Worm (Caenorhabditis elegans) whole organism, L1 larva: ENCODE results near the gene F53F8.6.

Experiments
- C04F5.9 ChIP-seq: sonication (generic microtip); optimal IDR thresholded peaks from 2 replicates; lab custom pipeline; 2016; ENCODE audit warnings: missing genetic modification characterization, missing compliant biosample characterization
- C16A3.4 ChIP-seq: fragments of 150-350 bp; optimal IDR thresholded peaks from 2 replicates; lab custom pipeline; 2014; ENCODE audit warnings: missing biosample characterization, missing genetic modification characterization
- Y116A8C.19 ChIP-seq: sonication (generic microtip); optimal IDR thresholded peaks from 2 replicates; lab custom pipeline; 2016; ENCODE audit warnings: missing compliant biosample characterization, missing genetic modification characterization, borderline replicate concordance
- aha-1 ChIP-seq: fragments of 150-350 bp; optimal IDR thresholded peaks from 2 replicates; lab custom pipeline; 2014; ENCODE audit warnings: missing biosample characterization, missing genetic modification characterization
- ama-1 ChIP-seq: fragments of 150-350 bp; optimal IDR thresholded peaks from 2 replicates; lab custom pipeline; 2014
- blmp-1 ChIP-seq: fragments of 150-350 bp; optimal IDR thresholded peaks from 2 replicates; lab custom pipeline; 2014; ENCODE audit warnings: missing biosample characterization, missing genetic modification characterization
- ceh-8 ChIP-seq: fragments of 200-800 bp; sonication (Bioruptor generic); optimal IDR thresholded peaks from 2 replicates; lab custom pipeline; 2018; ENCODE audit warnings: mild to moderate bottlenecking, missing genetic modification characterization, moderate library complexity, missing compliant biosample characterization
- ceh-88 ChIP-seq: fragments of 200-800 bp; sonication (Bioruptor generic); IDR thresholded peaks from 2 replicates; pipeline ENCODE4 v1.3.6; 2022; ENCODE audit warnings: missing genetic modification characterization, missing compliant biosample characterization
- ces-1 ChIP-seq: fragments of 150-350 bp; optimal IDR thresholded peaks from 2 replicates; lab custom pipeline; 2014; ENCODE audit warnings: missing biosample characterization, missing genetic modification reagents, missing genetic modification characterization
- dpl-1 ChIP-seq, 3 experiments: fragments of 150-350 bp in 2 of 3; sonication (generic microtip) in 1 of 3; optimal IDR thresholded peaks; 2 replicates each; lab custom pipeline; 2014 to 2017; ENCODE audit warnings: missing biosample characterization in 3 of 3, missing genetic modification characterization in 3 of 3, missing genetic modification reagents in 3 of 3
- efl-1 ChIP-seq, 4 experiments: fragments of 150-350 bp; optimal IDR thresholded peaks in 3 of 4; peaks in 1 of 4; 1 replicate in 1 of 4; 2 replicates in 3 of 4; lab custom pipeline; 2014; ENCODE audit warnings: missing biosample characterization in 2 of 4, missing genetic modification characterization in 2 of 4, missing genetic modification reagents in 2 of 4
- efl-3 ChIP-seq: fragments of 200-800 bp; sonication (Bioruptor generic); optimal IDR thresholded peaks from 2 replicates; lab custom pipeline; 2018; ENCODE audit warnings: mild to moderate bottlenecking, missing genetic modification characterization, missing compliant biosample characterization
- egl-13 ChIP-seq: sonication (generic microtip); optimal IDR thresholded peaks from 2 replicates; lab custom pipeline; 2016; ENCODE audit warnings: missing genotype, missing genetic modification reagents, missing genetic modification characterization, missing compliant biosample characterization
- egl-27 ChIP-seq, 2 experiments: fragments of 150-350 bp in 1 of 2; sonication (generic microtip); optimal IDR thresholded peaks; 3 replicates each; lab custom pipeline; 2017 to 2018; ENCODE audit warnings: missing biosample characterization in 2 of 2, missing genetic modification characterization in 2 of 2, missing genetic modification reagents in 2 of 2
- elt-2 ChIP-seq: sonication (generic microtip); optimal IDR thresholded peaks from 2 replicates; lab custom pipeline; 2016; ENCODE audit warnings: missing genetic modification characterization, mild to moderate bottlenecking, inconsistent platforms, missing compliant biosample characterization, missing genetic modification reagents
- elt-3 ChIP-seq, 6 experiments: fragments of 150-350 bp in 1 of 6; sonication (generic microtip); optimal IDR thresholded peaks; 2 replicates each; lab custom pipeline; 2017 to 2018; ENCODE audit warnings: missing biosample characterization in 6 of 6, missing genetic modification characterization in 6 of 6, inconsistent platforms in 1 of 6
- fkh-4 ChIP-seq: sonication (generic microtip); optimal IDR thresholded peaks from 2 replicates; lab custom pipeline; 2016; ENCODE audit warnings: missing compliant biosample characterization, missing genetic modification characterization, borderline replicate concordance
- hlh-4 ChIP-seq: sonication (generic microtip); optimal IDR thresholded peaks from 2 replicates; lab custom pipeline; 2016; ENCODE audit warnings: mild to moderate bottlenecking, missing genetic modification characterization, missing compliant biosample characterization
- irx-1 ChIP-seq: sonication (generic microtip); optimal IDR thresholded peaks from 2 replicates; lab custom pipeline; 2016; ENCODE audit warnings: missing genetic modification characterization, missing compliant biosample characterization
- isw-1 ChIP-seq: fragments of 200-800 bp; sonication (Bioruptor generic); IDR thresholded peaks from 2 replicates; pipeline ENCODE4 v1.3.6; 2022; ENCODE audit warnings: missing genetic modification characterization, missing compliant biosample characterization
- jun-1 ChIP-seq: fragments of 150-350 bp; optimal IDR thresholded peaks from 2 replicates; lab custom pipeline; 2014; ENCODE audit warnings: missing biosample characterization, missing genetic modification reagents, missing genetic modification characterization
- lin-13 ChIP-seq: fragments of 150-350 bp; optimal IDR thresholded peaks from 2 replicates; lab custom pipeline; 2014; ENCODE audit warnings: missing biosample characterization, missing genetic modification reagents, missing genetic modification characterization
- lin-14 ChIP-seq: fragments of 200-800 bp; sonication (Bioruptor generic); optimal IDR thresholded peaks from 2 replicates; lab custom pipeline; 2018; ENCODE audit warnings: mild to moderate bottlenecking, missing genetic modification characterization, moderate library complexity, missing compliant biosample characterization
- lin-35 ChIP-seq, 2 experiments: fragments of 150-350 bp; optimal IDR thresholded peaks; 2 replicates each; lab custom pipeline; 2014; ENCODE audit warnings: missing biosample characterization in 2 of 2, missing genetic modification characterization in 2 of 2, missing genetic modification reagents in 2 of 2
- lsy-2 ChIP-seq, 2 experiments: fragments of 150-350 bp; optimal IDR thresholded peaks; 2 replicates each; lab custom pipeline; 2014; ENCODE audit warnings: missing biosample characterization in 2 of 2, missing genetic modification characterization in 2 of 2
- mdl-1 ChIP-seq, 2 experiments: fragments of 150-350 bp; optimal IDR thresholded peaks; 2 replicates each; lab custom pipeline; 2014 to 2017; ENCODE audit warnings: missing biosample characterization in 2 of 2, missing genetic modification characterization in 2 of 2, inconsistent platforms in 1 of 2
- nhr-11 ChIP-seq: fragments of 150-350 bp; optimal IDR thresholded peaks from 2 replicates; lab custom pipeline; 2014; ENCODE audit warnings: missing biosample characterization, missing genetic modification characterization
- nhr-12 ChIP-seq: sonication (generic microtip); optimal IDR thresholded peaks from 2 replicates; lab custom pipeline; 2017; ENCODE audit warnings: missing biosample characterization, missing genetic modification characterization
- nhr-19 ChIP-seq: fragments of 200-800 bp; sonication (Bioruptor generic); conservative IDR thresholded peaks from 2 replicates; pipeline ENCODE4 v1.3.6; 2022; ENCODE audit warnings: missing genetic modification characterization, missing compliant biosample characterization
- nhr-20 ChIP-seq: sonication (generic microtip); optimal IDR thresholded peaks from 2 replicates; lab custom pipeline; 2016; ENCODE audit warnings: mild to moderate bottlenecking, missing genetic modification characterization, missing compliant biosample characterization
- nhr-28 ChIP-seq: fragments of 150-350 bp; optimal IDR thresholded peaks from 2 replicates; lab custom pipeline; 2014; ENCODE audit warnings: missing biosample characterization, missing genetic modification characterization
- nhr-47 ChIP-seq: sonication (generic microtip); optimal IDR thresholded peaks from 2 replicates; lab custom pipeline; 2016; ENCODE audit warnings: mild to moderate bottlenecking, missing genetic modification characterization, moderate library complexity, missing compliant biosample characterization
- nhr-71 ChIP-seq: sonication (generic microtip); optimal IDR thresholded peaks from 2 replicates; lab custom pipeline; 2016; ENCODE audit warnings: mild to moderate bottlenecking, missing genetic modification characterization, moderate library complexity, missing compliant biosample characterization
- nhr-76 ChIP-seq: sonication (generic microtip); optimal IDR thresholded peaks from 2 replicates; lab custom pipeline; 2017; ENCODE audit warnings: missing biosample characterization, missing genetic modification characterization
- nhr-77 ChIP-seq: fragments of 150-350 bp; optimal IDR thresholded peaks from 2 replicates; lab custom pipeline; 2014; ENCODE audit warnings: missing biosample characterization, missing genetic modification characterization
- nhr-85 ChIP-seq: sonication (generic microtip); peaks from one replicate; lab custom pipeline; 2016; ENCODE audit warnings: missing genetic modification characterization, inconsistent platforms, missing compliant biosample characterization
- nhr-90 ChIP-seq: sonication (generic microtip); optimal IDR thresholded peaks from 2 replicates; lab custom pipeline; 2016; ENCODE audit warnings: mild to moderate bottlenecking, missing genetic modification characterization, missing compliant biosample characterization; ENCODE audit not compliant: poor library complexity
- pag-3 ChIP-seq: sonication (generic microtip); optimal IDR thresholded peaks from 2 replicates; lab custom pipeline; 2017; ENCODE audit warnings: missing genetic modification characterization, mild to moderate bottlenecking, missing compliant biosample characterization, antibody characterized with exemption, borderline replicate concordance; ENCODE audit not compliant: insufficient read depth
- rnt-1 ChIP-seq: sonication (generic microtip); optimal IDR thresholded peaks from 2 replicates; lab custom pipeline; 2016; ENCODE audit warnings: mild to moderate bottlenecking, missing genetic modification characterization, moderate library complexity, missing compliant biosample characterization
- skn-1 ChIP-seq: fragments of 150-350 bp; optimal IDR thresholded peaks from 2 replicates; lab custom pipeline; 2014; ENCODE audit warnings: missing biosample characterization, missing genetic modification characterization
- snu-23 ChIP-seq: sonication (generic microtip); optimal IDR thresholded peaks from 2 replicates; lab custom pipeline; 2016; ENCODE audit warnings: missing genetic modification characterization, missing compliant biosample characterization
- sup-37 ChIP-seq: fragments of 200-800 bp; sonication (Bioruptor generic); optimal IDR thresholded peaks from 2 replicates; lab custom pipeline; 2018; ENCODE audit warnings: mild to moderate bottlenecking, missing genetic modification characterization, missing compliant biosample characterization
- tbx-2 ChIP-seq: sonication (generic microtip); optimal IDR thresholded peaks from 2 replicates; lab custom pipeline; 2016; ENCODE audit warnings: missing genetic modification characterization, missing compliant biosample characterization
- unc-130 ChIP-seq: fragments of 150-350 bp; optimal IDR thresholded peaks from 2 replicates; lab custom pipeline; 2017; ENCODE audit warnings: missing biosample characterization, missing genetic modification characterization, inconsistent platforms
- vab-15 ChIP-seq: sonication (generic microtip); optimal IDR thresholded peaks from 2 replicates; lab custom pipeline; 2017; ENCODE audit warnings: missing genotype, mild to moderate bottlenecking, missing genetic modification characterization, missing compliant biosample characterization
- xbp-1 ChIP-seq: sonication (generic microtip); optimal IDR thresholded peaks from 2 replicates; lab custom pipeline; 2016; ENCODE audit warnings: missing genetic modification characterization, missing compliant biosample characterization
- zag-1 ChIP-seq: fragments of 150-350 bp; optimal IDR thresholded peaks from 2 replicates; lab custom pipeline; 2014; ENCODE audit warnings: missing biosample characterization, missing genetic modification characterization
- zip-4 ChIP-seq: fragments of 200-800 bp; sonication (Bioruptor generic); optimal IDR thresholded peaks from 2 replicates; lab custom pipeline; 2018; ENCODE audit warnings: mild to moderate bottlenecking, missing genetic modification characterization, moderate library complexity, missing compliant biosample characterization
- ztf-4 ChIP-seq: fragments of 150-350 bp; optimal IDR thresholded peaks from 2 replicates; lab custom pipeline; 2014; ENCODE audit warnings: missing biosample characterization, missing genetic modification characterization

The F53F8.6 gene

ce11 chrV:20711733-20712132 lies 7.7 kb downstream of the F53F8.6 start (continued):
- TF ChIP-seq sup-37 (GFP tag; lab: Kevin White, UChicago), result no peak
- TF ChIP-seq skn-1, result peak; percentile 44
- TF ChIP-seq lin-13 (GFP tag; lab: Kevin White, UChicago), result peak; percentile 37
- no peak for TF ChIP-seq hlh-4 (tag; lab: Kevin White, UChicago)
- TF ChIP-seq nhr-28 (tag; lab: Kevin White, UChicago), result no peak
- peak; percentile 16 to 64 for TF ChIP-seq lsy-2 (tag; optimal IDR thresholded peaks at IDR 0.05; lab: Kevin White, UChicago)
- no peak for TF ChIP-seq nhr-12 (tag; lab: Kevin White, UChicago)
- TF ChIP-seq ama-1 (lab: Kevin White, UChicago), result peak; percentile 23
- peak; percentile 18 for TF ChIP-seq egl-13 (tag; lab: Kevin White, UChicago)
- peak in 2 of 3 experiments; percentile 2 to 4 for TF ChIP-seq dpl-1 (GFP tag; optimal IDR thresholded peaks at IDR 0.05; lab: Kevin White, UChicago)
- TF ChIP-seq nhr-11, result no peak
- no peak for TF ChIP-seq isw-1
- no peak for TF ChIP-seq ceh-8 (GFP tag; lab: Kevin White, UChicago)
- TF ChIP-seq nhr-77 (tag; lab: Kevin White, UChicago), result no peak
- no peak for TF ChIP-seq jun-1 (tag; lab: Kevin White, UChicago)
- no peak for TF ChIP-seq efl-3 (GFP tag; lab: Kevin White, UChicago)
- peak; percentile 72 for TF ChIP-seq lin-14 (GFP tag; lab: Kevin White, UChicago)
- TF ChIP-seq xbp-1 (tag; lab: Kevin White, UChicago), result peak; percentile 20
- TF ChIP-seq ceh-88, result no peak
- no peak for TF ChIP-seq elt-3 (tag; optimal IDR thresholded peaks at IDR 0.05; lab: Kevin White, UChicago)
- peak; percentile 14 for TF ChIP-seq fkh-4 (tag; lab: Kevin White, UChicago)
- peak; percentile 74 for TF ChIP-seq ztf-4 (tag; lab: Kevin White, UChicago)
- peak; percentile 40 for TF ChIP-seq C16A3.4 (tag; lab: Kevin White, UChicago)
- no peak for TF ChIP-seq egl-27 (tag; optimal IDR thresholded peaks at IDR 0.05; lab: Kevin White, UChicago)
- peak; percentile 66 for TF ChIP-seq snu-23 (GFP tag; lab: Kevin White, UChicago)
- TF ChIP-seq ces-1 (GFP tag; lab: Kevin White, UChicago), result no peak
- no peak for TF ChIP-seq zag-1 (tag; lab: Kevin White, UChicago)
- no peak for TF ChIP-seq aha-1
- no peak for TF ChIP-seq nhr-76
- TF ChIP-seq tbx-2 (tag; lab: Kevin White, UChicago), result peak; percentile 34
- TF ChIP-seq vab-15 (tag; lab: Kevin White, UChicago), result no peak
- TF ChIP-seq zip-4 (GFP tag; lab: Kevin White, UChicago), result peak; percentile 59

DNA sequence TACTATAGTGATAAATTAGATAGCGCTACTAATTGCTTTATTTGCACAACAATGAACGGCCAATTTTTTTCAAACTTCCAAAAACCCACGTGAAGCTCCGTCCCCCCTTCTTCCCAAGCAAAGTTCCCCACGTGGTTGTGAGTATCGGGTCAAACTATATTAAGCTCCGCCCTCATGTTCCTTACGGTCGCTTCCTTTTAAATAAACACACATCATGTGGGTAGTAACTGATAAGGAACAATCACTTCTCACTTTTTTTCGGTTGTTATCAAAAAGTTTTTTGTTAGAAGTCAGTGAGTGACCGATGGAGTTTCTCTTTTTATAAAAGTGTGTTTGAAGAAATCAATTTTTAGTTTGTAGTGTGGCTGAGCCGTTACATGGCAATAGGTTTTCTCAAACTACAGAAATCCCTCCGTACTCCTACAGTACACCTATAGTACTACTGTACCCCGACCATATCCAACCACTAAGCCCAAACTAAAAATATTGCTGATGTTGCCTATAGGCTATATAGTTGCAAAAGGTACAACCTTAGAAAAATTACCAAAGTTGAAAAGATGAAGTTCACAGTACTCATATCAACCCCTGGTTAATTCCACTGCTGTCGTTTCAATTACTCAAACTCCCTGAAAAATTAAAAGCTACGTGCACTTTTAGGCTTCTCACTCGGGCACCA lies 8.4 kb downstream of the F53F8.6 start:
- peak; percentile 50 for TF ChIP-seq blmp-1
- TF ChIP-seq nhr-47 (tag; lab: Kevin White, UChicago), result no peak
- TF ChIP-seq aha-1, result peak; percentile 40
- peak; percentile 9 for TF ChIP-seq unc-130 (tag; lab: Kevin White, UChicago)
- peak in 1 of 2 experiments; percentile 93 for TF ChIP-seq mdl-1 (tag; optimal IDR thresholded peaks at IDR 0.05; lab: Kevin White, UChicago)
- TF ChIP-seq lin-35 (GFP tag; optimal IDR thresholded peaks at IDR 0.05; lab: Kevin White, UChicago), result peak in 1 of 2 experiments; percentile 78
- peak in 2 of 6 experiments; percentile 71 to 77 for TF ChIP-seq elt-3 (tag; optimal IDR thresholded peaks at IDR 0.05; lab: Kevin White, UChicago)
- TF ChIP-seq nhr-90 (tag; lab: Kevin White, UChicago), result peak; percentile 54
- no peak for TF ChIP-seq Y116A8C.19
- TF ChIP-seq dpl-1 (GFP tag; optimal IDR thresholded peaks at IDR 0.05; lab: Kevin White, UChicago), result peak in 1 of 3 experiments; percentile 1
- TF ChIP-seq lsy-2 (tag; optimal IDR thresholded peaks at IDR 0.05; lab: Kevin White, UChicago), result peak in 1 of 2 experiments; percentile 23
- TF ChIP-seq tbx-2 (tag; lab: Kevin White, UChicago), result peak; percentile 20
- peak; percentile 37 for TF ChIP-seq nhr-71 (tag; lab: Kevin White, UChicago)
- TF ChIP-seq C04F5.9 (tag; lab: Kevin White, UChicago), result peak; percentile 10
- peak; percentile 66 for TF ChIP-seq nhr-19 (GFP tag; lab: Robert Waterston, UW)
- peak; percentile 94 for TF ChIP-seq elt-2 (tag; lab: Kevin White, UChicago)
- TF ChIP-seq efl-1 (optimal IDR thresholded peaks at IDR 0.05; lab: Kevin White, UChicago), result peak in 1 of 2 experiments; percentile 3
- TF ChIP-seq efl-1 (GFP tag; optimal IDR thresholded peaks at IDR 0.05 in 1 of 2; lab: Kevin White, UChicago), result peak in 1 of 2 experiments; percentile 92
- no peak for TF ChIP-seq vab-15 (tag; lab: Kevin White, UChicago)
- TF ChIP-seq nhr-85 (tag; lab: Kevin White, UChicago), result peak; percentile 65
- no peak for TF ChIP-seq pag-3 (tag; lab: Kevin White, UChicago)
- peak; percentile 18 for TF ChIP-seq irx-1 (tag; lab: Kevin White, UChicago)
- peak; percentile 87 for TF ChIP-seq nhr-20 (tag; lab: Kevin White, UChicago)
- no peak for TF ChIP-seq rnt-1 (tag; lab: Kevin White, UChicago)
